Fruit fly (Drosophila melanogaster): ENCODE results near the gene bb8.

DNA sequence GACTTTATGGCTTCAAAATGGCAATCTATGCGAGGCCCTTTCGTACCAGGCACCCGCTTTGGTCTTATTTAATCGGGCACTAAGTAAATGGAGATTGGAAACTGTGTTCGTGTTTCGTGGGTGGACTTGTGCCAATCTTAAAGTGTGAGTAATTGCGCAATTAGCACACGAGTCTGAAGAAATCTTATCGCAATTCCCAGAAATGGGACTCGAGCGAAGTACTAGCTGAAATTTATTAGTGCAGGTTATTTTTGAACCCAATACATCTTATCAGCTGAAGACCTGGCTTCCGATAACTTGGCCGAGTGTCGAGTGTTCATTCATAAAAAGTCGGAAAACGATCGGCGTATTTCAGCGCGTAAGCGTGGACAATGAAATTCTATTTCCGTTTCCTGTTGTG is 26.9 kb upstream of the bb8 start:
- no peak for TF ChIP-seq CG8478 (optimal IDR thresholded peaks at IDR 0.05)
- no peak for TF ChIP-seq CTCF (optimal IDR thresholded peaks at IDR 0.05)
